Worm (Caenorhabditis elegans) whole organism, L3 larva: ENCODE results near the gene srh-300.

Experiments used
- hmg-11 ChIP-seq: sonication (generic microtip); optimal IDR thresholded peaks from 2 replicates; lab custom pipeline; 2016; ENCODE audit warnings: missing genetic modification characterization, missing compliant biosample characterization
- lin-15B ChIP-seq: fragments of 150-350 bp; optimal IDR thresholded peaks from 2 replicates; lab custom pipeline; 2014; ENCODE audit warnings: missing biosample characterization, missing genetic modification characterization
- lin-39 ChIP-seq: fragments of 150-350 bp; optimal IDR thresholded peaks from 2 replicates; lab custom pipeline; 2018; ENCODE audit warnings: missing biosample characterization, missing genetic modification reagents, missing genetic modification characterization
- nhr-11 ChIP-seq: fragments of 150-350 bp; optimal IDR thresholded peaks from 2 replicates; lab custom pipeline; 2014; ENCODE audit warnings: missing biosample characterization, missing genetic modification characterization
- zag-1 ChIP-seq: fragments of 150-350 bp; optimal IDR thresholded peaks from 2 replicates; lab custom pipeline; 2014; ENCODE audit warnings: missing biosample characterization, missing genetic modification characterization

ce11 chrV:17845370-17845967, 23.6 kb downstream of the srh-300 start:
- no peak for TF ChIP-seq zag-1
- TF ChIP-seq lin-15B: no peak
- no peak for TF ChIP-seq nhr-11 (tag; lab: Kevin White, UChicago)
- no peak for TF ChIP-seq lin-39
- no peak for TF ChIP-seq hmg-11 (tag; lab: Kevin White, UChicago)
